Fruit fly (Drosophila melanogaster) whole organism, prepupa: Measurements from ENCODE around the gene CG15012.

Experiments used
- Blimp-1 ChIP-seq: fragments of 200-800 bp; sonication (Bioruptor generic); optimal IDR thresholded peaks from 3 replicates; lab custom pipeline; 2017; ENCODE audit warnings: missing biosample characterization, missing genetic modification characterization, mild to moderate bottlenecking, moderate library complexity, missing genetic modification reagents
- CG10631 ChIP-seq: fragments of 200-800 bp; sonication (Bioruptor generic); optimal IDR thresholded peaks from 2 replicates; lab custom pipeline; 2016; ENCODE audit warnings: missing biosample characterization, missing genetic modification characterization
- CG10669 ChIP-seq: fragments of 200-800 bp; sonication (Bioruptor generic); optimal IDR thresholded peaks from 3 replicates; lab custom pipeline; 2018; ENCODE audit warnings: missing biosample characterization, mild to moderate bottlenecking, missing genetic modification characterization, moderate library complexity
- CG11902 ChIP-seq: fragments of 200-800 bp; sonication (Bioruptor generic); optimal IDR thresholded peaks from 3 replicates; lab custom pipeline; 2016; ENCODE audit warnings: missing biosample characterization, missing genetic modification characterization
- CG1621 ChIP-seq: fragments of 200-800 bp; sonication (Bioruptor generic); optimal IDR thresholded peaks from 3 replicates; lab custom pipeline; 2018; ENCODE audit warnings: missing biosample characterization, mild to moderate bottlenecking, missing genetic modification characterization
- CG3032 ChIP-seq: fragments of 200-800 bp; optimal IDR thresholded peaks from 2 replicates; lab custom pipeline; 2019; ENCODE audit warnings: missing biosample characterization, mild to moderate bottlenecking, missing genetic modification characterization, moderate library complexity
- CG31627 ChIP-seq: fragments of 200-800 bp; sonication (Bioruptor generic); optimal IDR thresholded peaks from 3 replicates; lab custom pipeline; 2016; ENCODE audit warnings: missing biosample characterization, missing genetic modification characterization
- CG32006 ChIP-seq: fragments of 200-800 bp; sonication (Bioruptor generic); optimal IDR thresholded peaks from 3 replicates; lab custom pipeline; 2017; ENCODE audit warnings: missing biosample characterization, mild to moderate bottlenecking, missing genetic modification characterization
- CG3919 ChIP-seq: fragments of 200-800 bp; sonication (Bioruptor generic); optimal IDR thresholded peaks from 3 replicates; lab custom pipeline; 2016; ENCODE audit warnings: missing biosample characterization, missing genetic modification characterization
- CG4318 ChIP-seq: fragments of 200-800 bp; sonication (Bioruptor generic); optimal IDR thresholded peaks from 3 replicates; lab custom pipeline; 2017; ENCODE audit warnings: missing biosample characterization, mild to moderate bottlenecking, missing genetic modification characterization
- CG6163 ChIP-seq: fragments of 200-800 bp; sonication (Bioruptor generic); IDR thresholded peaks from 3 replicates; pipeline ENCODE4 v1.3.6; 2022; ENCODE audit warnings: missing biosample characterization, missing genetic modification characterization
- CG6276 ChIP-seq: fragments of 200-800 bp; sonication (Bioruptor generic); optimal IDR thresholded peaks from 2 replicates; lab custom pipeline; 2017; ENCODE audit warnings: missing biosample characterization, mild to moderate bottlenecking, missing genetic modification characterization
- CG6792 ChIP-seq: fragments of 200-800 bp; sonication (Bioruptor generic); optimal IDR thresholded peaks from 3 replicates; lab custom pipeline; 2016; ENCODE audit warnings: missing biosample characterization, missing genetic modification characterization
- CG6854 ChIP-seq: fragments of 200-800 bp; sonication (Bioruptor generic); optimal IDR thresholded peaks from 2 replicates; lab custom pipeline; 2017; ENCODE audit warnings: missing biosample characterization, mild to moderate bottlenecking, missing genetic modification characterization
- CG7368 ChIP-seq: fragments of 200-800 bp; sonication (Bioruptor generic); optimal IDR thresholded peaks from 3 replicates; lab custom pipeline; 2016; ENCODE audit warnings: missing biosample characterization, missing genetic modification characterization
- CG8119 ChIP-seq: fragments of 200-800 bp; sonication (Bioruptor generic); IDR thresholded peaks from 3 replicates; pipeline ENCODE4 v1.3.6; 2022; ENCODE audit warnings: missing biosample characterization, missing genetic modification characterization
- CG8632 ChIP-seq: fragments of 200-800 bp; sonication (Bioruptor generic); optimal IDR thresholded peaks from 3 replicates; lab custom pipeline; 2016; ENCODE audit warnings: missing biosample characterization, missing genetic modification characterization
- CG9139 ChIP-seq: fragments of 200-800 bp; sonication (Bioruptor generic); optimal IDR thresholded peaks from 3 replicates; lab custom pipeline; 2017; ENCODE audit warnings: missing biosample characterization, mild to moderate bottlenecking, missing genetic modification characterization
- Eip75B ChIP-seq: fragments of 200-800 bp; sonication (Bioruptor generic); optimal IDR thresholded peaks from 3 replicates; lab custom pipeline; 2016; ENCODE audit warnings: missing biosample characterization, missing genetic modification characterization
- Eip78C ChIP-seq: fragments of 200-800 bp; sonication (Bioruptor generic); peaks from one replicate; lab custom pipeline; 2016; ENCODE audit warnings: missing biosample characterization, missing genetic modification characterization
- Eip93F ChIP-seq: fragments of 200-800 bp; sonication (Bioruptor generic); optimal IDR thresholded peaks from 2 replicates; lab custom pipeline; 2016; ENCODE audit warnings: missing biosample characterization, mild to moderate bottlenecking, missing genetic modification characterization
- Ets21C ChIP-seq: fragments of 200-800 bp; sonication (Bioruptor generic); optimal IDR thresholded peaks from 3 replicates; lab custom pipeline; 2016; ENCODE audit warnings: missing biosample characterization, missing genetic modification characterization
- Ets96B ChIP-seq: fragments of 200-800 bp; optimal IDR thresholded peaks from 2 replicates; lab custom pipeline; 2019; ENCODE audit warnings: missing biosample characterization, mild to moderate bottlenecking, missing genetic modification characterization, moderate library complexity
- Gug ChIP-seq: fragments of 200-800 bp; sonication (Bioruptor generic); IDR thresholded peaks from 2 replicates; pipeline ENCODE4 v1.3.6; 2022; ENCODE audit warnings: missing biosample characterization, missing genetic modification characterization
- Hr38 ChIP-seq: sonication (Bioruptor generic); optimal IDR thresholded peaks from 2 replicates; lab custom pipeline; 2016; ENCODE audit warnings: missing biosample characterization, missing genetic modification characterization
- Hr4 ChIP-seq: fragments of 200-800 bp; sonication (Bioruptor generic); optimal IDR thresholded peaks from 3 replicates; lab custom pipeline; 2016; ENCODE audit warnings: missing biosample characterization, missing genetic modification characterization
- Lpt ChIP-seq: fragments of 200-800 bp; sonication (Bioruptor generic); optimal IDR thresholded peaks from 3 replicates; lab custom pipeline; 2016; ENCODE audit warnings: missing biosample characterization, missing genetic modification characterization
- Met ChIP-seq: fragments of 200-800 bp; sonication (Bioruptor generic); optimal IDR thresholded peaks from 3 replicates; lab custom pipeline; 2016; ENCODE audit warnings: missing biosample characterization, missing genetic modification characterization
- OdsH ChIP-seq: fragments of 200-800 bp; sonication (Bioruptor generic); optimal IDR thresholded peaks from 3 replicates; lab custom pipeline; 2016; ENCODE audit warnings: missing biosample characterization, missing genetic modification characterization
- Smox ChIP-seq: fragments of 200-800 bp; sonication (Bioruptor generic); optimal IDR thresholded peaks from 3 replicates; lab custom pipeline; 2016; ENCODE audit warnings: missing biosample characterization, missing genetic modification characterization
- Sox102F ChIP-seq: fragments of 200-800 bp; sonication (Bioruptor generic); optimal IDR thresholded peaks from 2 replicates; lab custom pipeline; 2016; ENCODE audit warnings: missing biosample characterization, mild to moderate bottlenecking, missing genetic modification characterization
- Sox14 ChIP-seq: fragments of 200-800 bp; sonication (Bioruptor generic); optimal IDR thresholded peaks from 3 replicates; lab custom pipeline; 2016; ENCODE audit warnings: missing biosample characterization, missing genetic modification characterization
- achi ChIP-seq: fragments of 200-800 bp; sonication (Bioruptor generic); optimal IDR thresholded peaks from 3 replicates; lab custom pipeline; 2016; ENCODE audit warnings: missing biosample characterization, missing genetic modification characterization
- acj6 ChIP-seq: fragments of 200-800 bp; sonication (Bioruptor generic); optimal IDR thresholded peaks from 3 replicates; lab custom pipeline; 2016; ENCODE audit warnings: missing biosample characterization, missing genetic modification characterization
- dac ChIP-seq: fragments of 200-800 bp; sonication (Bioruptor generic); optimal IDR thresholded peaks from 2 replicates; lab custom pipeline; 2017; ENCODE audit warnings: missing biosample characterization, mild to moderate bottlenecking, missing genetic modification characterization
- eg ChIP-seq: fragments of 200-800 bp; sonication (Bioruptor generic); IDR thresholded peaks from 3 replicates; pipeline ENCODE4 v1.3.6; 2022; ENCODE audit warnings: missing biosample characterization, missing genetic modification characterization
- esn ChIP-seq: fragments of 200-800 bp; sonication (Bioruptor generic); optimal IDR thresholded peaks from 2 replicates; lab custom pipeline; 2016; ENCODE audit warnings: missing biosample characterization, mild to moderate bottlenecking, missing genetic modification characterization, moderate library complexity
- fd59A ChIP-seq: fragments of 200-800 bp; sonication (Bioruptor generic); optimal IDR thresholded peaks from 2 replicates; lab custom pipeline; 2017; ENCODE audit warnings: missing biosample characterization, mild to moderate bottlenecking, missing genetic modification characterization, missing genetic modification reagents
- fd85E ChIP-seq: fragments of 200-800 bp; sonication (Bioruptor generic); optimal IDR thresholded peaks from 3 replicates; lab custom pipeline; 2016; ENCODE audit warnings: missing biosample characterization, missing genetic modification characterization
- fkh ChIP-seq: fragments of 200-800 bp; sonication (Bioruptor generic); optimal IDR thresholded peaks from 3 replicates; lab custom pipeline; 2017; ENCODE audit warnings: missing biosample characterization, mild to moderate bottlenecking, missing genetic modification characterization, moderate library complexity
- net ChIP-seq: fragments of 200-800 bp; sonication (Bioruptor generic); optimal IDR thresholded peaks from 3 replicates; lab custom pipeline; 2016; ENCODE audit warnings: missing biosample characterization, missing genetic modification characterization
- pdm3 ChIP-seq: fragments of 200-800 bp; sonication (Bioruptor generic); optimal IDR thresholded peaks from 3 replicates; lab custom pipeline; 2016; ENCODE audit warnings: missing biosample characterization, missing genetic modification characterization
- spab ChIP-seq: fragments of 200-800 bp; sonication (Bioruptor generic); optimal IDR thresholded peaks from 2 replicates; lab custom pipeline; 2017; ENCODE audit warnings: missing biosample characterization, mild to moderate bottlenecking, missing genetic modification characterization, missing genetic modification reagents
- svp ChIP-seq: fragments of 200-800 bp; sonication (Bioruptor generic); peaks from one replicate; lab custom pipeline; 2016; ENCODE audit warnings: missing biosample characterization, missing genetic modification characterization
- topi ChIP-seq: fragments of 200-800 bp; sonication (Bioruptor generic); optimal IDR thresholded peaks from 3 replicates; lab custom pipeline; 2016; ENCODE audit warnings: missing biosample characterization, missing genetic modification characterization
- vri ChIP-seq: fragments of 200-800 bp; sonication (Bioruptor generic); optimal IDR thresholded peaks from 3 replicates; lab custom pipeline; 2016; ENCODE audit warnings: missing biosample characterization, mild to moderate bottlenecking, missing genetic modification characterization

Gene CG15012

DNA sequence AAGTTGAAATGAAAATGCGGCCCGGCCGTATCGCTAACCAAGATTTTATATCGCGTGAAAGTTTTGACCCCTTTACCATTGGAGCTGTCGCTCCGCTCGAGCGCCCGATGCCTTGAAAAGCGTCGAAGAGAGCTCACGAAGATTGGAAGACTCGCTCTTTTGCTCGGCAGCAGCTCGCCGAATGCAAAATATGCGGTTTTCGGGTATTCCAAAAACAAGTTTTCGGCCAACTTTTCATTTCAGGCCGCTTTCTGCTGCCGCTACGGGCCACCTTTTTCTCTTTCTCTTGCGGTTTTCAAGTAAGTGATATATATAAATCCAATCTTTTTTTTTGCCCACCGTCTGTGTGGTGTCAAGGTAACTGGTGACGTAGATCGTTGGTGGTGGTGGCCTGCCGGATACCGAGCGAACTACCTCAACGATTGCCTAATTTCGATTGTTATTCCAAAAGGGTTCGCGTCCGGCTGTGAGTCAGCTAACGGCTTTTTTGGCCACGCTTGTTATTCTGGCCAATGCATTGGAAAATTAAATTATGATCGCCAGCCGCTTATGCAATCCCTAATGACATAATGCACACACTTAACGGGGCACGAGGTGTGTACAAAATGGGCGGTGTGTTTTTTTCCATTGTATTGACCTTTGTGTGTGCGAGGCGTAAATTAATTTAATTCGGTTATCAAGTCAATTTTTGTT, 15.8 kb upstream of the CG15012 start, which contains the start of gene dyl:
Gene dyl, minus strand, starts transcription at position 28 of the 693 bp plus-strand sequence.
- TF ChIP-seq CG6276 (GFP tag; lab: Kevin White, UChicago) (no peak), CG1621 (no peak), eg (GFP tag; lab: Robert Waterston, UW) (no peak), fkh (GFP tag; lab: Kevin White, UChicago) (no peak), CG9139 (GFP tag; lab: Kevin White, UChicago) (no peak), OdsH (no peak), fd85E (no peak), CG3919 (GFP tag; lab: Kevin White, UChicago) (no peak), Blimp-1 (GFP tag; lab: Kevin White, UChicago) (peak; percentile 98), Eip78C (GFP tag; lab: Kevin White, UChicago) (peak; percentile 61), esn (GFP tag; lab: Kevin White, UChicago) (peak; percentile 1), acj6 (GFP tag; lab: Kevin White, UChicago) (no peak), svp (no peak), CG6854 (GFP tag; lab: Kevin White, UChicago) (peak; percentile 94), dac (GFP tag; lab: Kevin White, UChicago) (no peak), Eip75B (peak; percentile 14), Smox (GFP tag; lab: Kevin White, UChicago) (no peak), CG4318 (GFP tag; lab: Kevin White, UChicago) (no peak)

dm6 chr3L:4304244-4304959, 12.4 kb upstream of the CG15012 start:
- TF ChIP-seq achi (GFP tag; lab: Kevin White, UChicago) (peak; percentile 88), acj6 (GFP tag; lab: Kevin White, UChicago) (peak; percentile 85), Sox102F (peak; percentile 81), fd59A (GFP tag; lab: Kevin White, UChicago) (peak; percentile 59), CG6792 (GFP tag; lab: Kevin White, UChicago) (peak; percentile 86), OdsH (peak; percentile 88), CG8632 (peak; percentile 84), CG11902 (peak; percentile 75), CG9139 (GFP tag; lab: Kevin White, UChicago) (peak; percentile 39), Eip75B (peak; percentile 89), Ets96B (tag; lab: Kevin White, UChicago) (peak; percentile 74), pdm3 (GFP tag; lab: Kevin White, UChicago) (peak; percentile 90), Hr38 (peak; percentile 48), Ets21C (GFP tag; lab: Kevin White, UChicago) (peak; percentile 70), eg (GFP tag; lab: Robert Waterston, UW) (peak; percentile 96), dac (GFP tag; lab: Kevin White, UChicago) (peak; percentile 81), net (GFP tag; lab: Kevin White, UChicago) (peak; percentile 91), CG10669 (GFP tag; lab: Kevin White, UChicago) (peak; percentile 79), CG6276 (GFP tag; lab: Kevin White, UChicago) (peak; percentile 92), CG31627 (GFP tag; lab: Kevin White, UChicago) (peak; percentile 87), Eip78C (GFP tag; lab: Kevin White, UChicago) (peak; percentile 97), Met (GFP tag; lab: Kevin White, UChicago) (peak; percentile 91), CG6163 (GFP tag; lab: Robert Waterston, UW) (peak; percentile 96), Gug (GFP tag; lab: Robert Waterston, UW) (peak; percentile 84), vri (GFP tag; lab: Kevin White, UChicago) (peak; percentile 63), CG7368 (GFP tag; lab: Kevin White, UChicago) (peak; percentile 79), Lpt (peak; percentile 92), Eip93F (peak; percentile 58), spab (GFP tag; lab: Kevin White, UChicago) (peak; percentile 69), Blimp-1 (GFP tag; lab: Kevin White, UChicago) (peak; percentile 100), CG32006 (GFP tag; lab: Kevin White, UChicago) (peak; percentile 93), CG8119 (GFP tag; lab: Robert Waterston, UW) (peak; percentile 97), esn (GFP tag; lab: Kevin White, UChicago) (peak; percentile 90), CG6854 (GFP tag; lab: Kevin White, UChicago) (peak; percentile 92), fd85E (no peak), CG3032 (tag; lab: Kevin White, UChicago) (peak; percentile 64), topi (GFP tag; lab: Kevin White, UChicago) (peak; percentile 87), Sox14 (GFP tag; lab: Kevin White, UChicago) (peak; percentile 89), Hr4 (GFP tag; lab: Kevin White, UChicago) (peak; percentile 92), svp (peak; percentile 93), CG10631 (GFP tag; lab: Kevin White, UChicago) (peak; percentile 84)
